Fruit fly (Drosophila melanogaster) S2 (cell line): ENCODE data around the gene CG31249.

Experiments
- CG8478 ChIP-seq: fragments of >200 bp; optimal IDR thresholded peaks from 2 replicates; lab custom pipeline; 2018
- CTCF ChIP-seq, 2 experiments: fragments of >200 bp; optimal IDR thresholded peaks; 2 replicates each; lab custom pipeline; 2018

dm6 chr3R:17680268-17680638 lies 6.6 kb downstream of the CG31249 start:
- TF ChIP-seq CG8478 (lab: Kevin White, UChicago) (no peak), CTCF (optimal IDR thresholded peaks at IDR 0.05; lab: Kevin White, UChicago) (no peak)
